Worm (Caenorhabditis elegans) whole organism, late embryonic: ENCODE results near the gene Y111B2A.12.

Source experiments
- C38D4.7 ChIP-seq: fragments of 200-800 bp; sonication (Bioruptor generic); optimal IDR thresholded peaks from 2 replicates; lab custom pipeline; 2018; ENCODE audit warnings: mild to moderate bottlenecking, missing genetic modification characterization, moderate library complexity, missing compliant biosample characterization
- K02D7.2 ChIP-seq: sonication (generic microtip); optimal IDR thresholded peaks from 2 replicates; lab custom pipeline; 2017; ENCODE audit warnings: mild to moderate bottlenecking, missing genetic modification characterization, missing compliant biosample characterization
- K09A11.1 ChIP-seq: sonication (generic microtip); optimal IDR thresholded peaks from 2 replicates; lab custom pipeline; 2017; ENCODE audit warnings: antibody characterized with exemption, mild to moderate bottlenecking, missing genetic modification characterization, missing compliant biosample characterization; ENCODE audit not compliant: insufficient read depth
- Y22D7AL.16 ChIP-seq: sonication (generic microtip); optimal IDR thresholded peaks from 2 replicates; lab custom pipeline; 2016; ENCODE audit warnings: missing genetic modification characterization, missing compliant biosample characterization
- ahr-1 ChIP-seq: sonication (generic microtip); optimal IDR thresholded peaks from 2 replicates; lab custom pipeline; 2016; ENCODE audit warnings: missing genetic modification characterization, missing compliant biosample characterization
- ama-1 ChIP-seq: fragments of 150-350 bp; optimal IDR thresholded peaks from 2 replicates; lab custom pipeline; 2014
- ceh-14 ChIP-seq: sonication (generic microtip); optimal IDR thresholded peaks from 2 replicates; lab custom pipeline; 2016; ENCODE audit warnings: missing genotype, missing genetic modification characterization, missing compliant biosample characterization
- ceh-18 ChIP-seq: sonication (generic microtip); optimal IDR thresholded peaks from 2 replicates; lab custom pipeline; 2016; ENCODE audit warnings: missing genetic modification characterization, missing compliant biosample characterization
- ceh-19 ChIP-seq: fragments of 200-800 bp; sonication (Bioruptor generic); optimal IDR thresholded peaks from 2 replicates; lab custom pipeline; 2018; ENCODE audit warnings: mild to moderate bottlenecking, missing genetic modification characterization, missing compliant biosample characterization
- ceh-2 ChIP-seq: sonication (generic microtip); optimal IDR thresholded peaks from 2 replicates; lab custom pipeline; 2016; ENCODE audit warnings: missing genotype, missing genetic modification characterization, missing compliant biosample characterization
- ceh-22 ChIP-seq: sonication (generic microtip); optimal IDR thresholded peaks from 2 replicates; lab custom pipeline; 2017; ENCODE audit warnings: missing biosample characterization, missing genetic modification characterization
- ceh-24 ChIP-seq: sonication (generic microtip); optimal IDR thresholded peaks from 2 replicates; lab custom pipeline; 2016; ENCODE audit warnings: mild to moderate bottlenecking, missing genetic modification characterization, missing compliant biosample characterization
- ceh-31 ChIP-seq: sonication (generic microtip); optimal IDR thresholded peaks from 2 replicates; lab custom pipeline; 2016; ENCODE audit warnings: missing genetic modification characterization, missing compliant biosample characterization
- ceh-34 ChIP-seq: sonication (generic microtip); optimal IDR thresholded peaks from 2 replicates; lab custom pipeline; 2016; ENCODE audit warnings: mild to moderate bottlenecking, missing genetic modification characterization, missing compliant biosample characterization
- ceh-6 ChIP-seq: fragments of 200-800 bp; sonication (Bioruptor generic); optimal IDR thresholded peaks from 2 replicates; lab custom pipeline; 2018; ENCODE audit warnings: mild to moderate bottlenecking, missing genetic modification characterization, missing compliant biosample characterization
- ceh-9 ChIP-seq: sonication (generic microtip); optimal IDR thresholded peaks from 2 replicates; lab custom pipeline; 2016; ENCODE audit warnings: mild to moderate bottlenecking, missing genetic modification characterization, inconsistent platforms, missing compliant biosample characterization
- che-1 ChIP-seq: sonication (generic microtip); optimal IDR thresholded peaks from 2 replicates; lab custom pipeline; 2016; ENCODE audit warnings: mild to moderate bottlenecking, missing genetic modification characterization, missing compliant biosample characterization
- dmd-4 ChIP-seq: sonication (generic microtip); optimal IDR thresholded peaks from 2 replicates; lab custom pipeline; 2016; ENCODE audit warnings: borderline replicate concordance, missing genetic modification characterization, missing compliant biosample characterization
- elt-4 ChIP-seq: sonication (generic microtip); optimal IDR thresholded peaks from 2 replicates; lab custom pipeline; 2016; ENCODE audit warnings: missing genetic modification characterization, missing compliant biosample characterization
- ets-4 ChIP-seq: sonication (generic microtip); optimal IDR thresholded peaks from 2 replicates; lab custom pipeline; 2016; ENCODE audit warnings: missing genetic modification characterization, missing compliant biosample characterization
- eyg-1 ChIP-seq: sonication (generic microtip); optimal IDR thresholded peaks from 2 replicates; lab custom pipeline; 2016; ENCODE audit warnings: missing genotype, missing genetic modification characterization, missing compliant biosample characterization
- fax-1 ChIP-seq: sonication (generic microtip); optimal IDR thresholded peaks from 2 replicates; lab custom pipeline; 2016; ENCODE audit warnings: missing genotype, missing genetic modification characterization, missing compliant biosample characterization
- fkh-6 ChIP-seq: sonication (generic microtip); optimal IDR thresholded peaks from 2 replicates; lab custom pipeline; 2016; ENCODE audit warnings: missing genetic modification characterization, missing compliant biosample characterization
- gmeb-2 ChIP-seq: sonication (generic microtip); optimal IDR thresholded peaks from 2 replicates; lab custom pipeline; 2016; ENCODE audit warnings: missing genetic modification characterization, inconsistent platforms, missing compliant biosample characterization
- hlh-13 ChIP-seq: fragments of 200-800 bp; sonication (Bioruptor generic); optimal IDR thresholded peaks from 2 replicates; lab custom pipeline; 2018; ENCODE audit warnings: mild to moderate bottlenecking, missing genetic modification characterization, missing compliant biosample characterization
- hlh-15 ChIP-seq: sonication (generic microtip); optimal IDR thresholded peaks from 2 replicates; lab custom pipeline; 2016; ENCODE audit warnings: missing genetic modification characterization, missing compliant biosample characterization
- hlh-30 ChIP-seq: sonication (generic microtip); optimal IDR thresholded peaks from 2 replicates; lab custom pipeline; 2017; ENCODE audit warnings: antibody characterized with exemption, missing genetic modification characterization, missing compliant biosample characterization; ENCODE audit not compliant: insufficient read depth
- hlh-6 ChIP-seq: sonication (generic microtip); optimal IDR thresholded peaks from 2 replicates; lab custom pipeline; 2016; ENCODE audit warnings: missing genotype, missing genetic modification characterization, missing compliant biosample characterization
- lim-6 ChIP-seq: sonication (generic microtip); optimal IDR thresholded peaks from 2 replicates; lab custom pipeline; 2016; ENCODE audit warnings: missing genetic modification characterization, missing compliant biosample characterization
- mec-3 ChIP-seq: sonication (generic microtip); optimal IDR thresholded peaks from 2 replicates; lab custom pipeline; 2016; ENCODE audit warnings: borderline replicate concordance, missing genetic modification characterization, missing compliant biosample characterization
- nfya-1 ChIP-seq: sonication (generic microtip); optimal IDR thresholded peaks from 2 replicates; lab custom pipeline; 2017; ENCODE audit warnings: missing genetic modification characterization, mild to moderate bottlenecking, missing compliant biosample characterization, antibody characterized with exemption, moderate library complexity
- npax-4 ChIP-seq: sonication (generic microtip); optimal IDR thresholded peaks from 2 replicates; lab custom pipeline; 2016; ENCODE audit warnings: missing genetic modification characterization, missing compliant biosample characterization
- pat-9 ChIP-seq: fragments of 200-800 bp; sonication (Bioruptor generic); optimal IDR thresholded peaks from 2 replicates; lab custom pipeline; 2018; ENCODE audit warnings: mild to moderate bottlenecking, missing genetic modification characterization, moderate library complexity, missing compliant biosample characterization
- pax-1 ChIP-seq: fragments of 150-350 bp; optimal IDR thresholded peaks from 2 replicates; lab custom pipeline; 2014; ENCODE audit warnings: missing biosample characterization, missing genetic modification characterization
- pha-2 ChIP-seq: sonication (generic microtip); optimal IDR thresholded peaks from 2 replicates; lab custom pipeline; 2017; ENCODE audit warnings: mild to moderate bottlenecking, missing genetic modification characterization, missing compliant biosample characterization
- pha-4 ChIP-seq: fragments of 150-350 bp; optimal IDR thresholded peaks from 2 replicates; lab custom pipeline; 2018; ENCODE audit warnings: missing biosample characterization, missing genetic modification reagents, missing genetic modification characterization
- pqm-1 ChIP-seq: sonication (generic microtip); optimal IDR thresholded peaks from 2 replicates; lab custom pipeline; 2016; ENCODE audit warnings: missing genetic modification characterization, missing compliant biosample characterization
- pros-1 ChIP-seq: fragments of 150-350 bp; optimal IDR thresholded peaks from 2 replicates; lab custom pipeline; 2014; ENCODE audit warnings: missing biosample characterization, missing genetic modification reagents, missing genetic modification characterization
- rnt-1 ChIP-seq: sonication (generic microtip); optimal IDR thresholded peaks from 2 replicates; lab custom pipeline; 2016; ENCODE audit warnings: missing genetic modification characterization, missing compliant biosample characterization
- sdc-2 ChIP-seq: sonication (generic microtip); optimal IDR thresholded peaks from 2 replicates; lab custom pipeline; 2016; ENCODE audit warnings: missing genotype, missing genetic modification characterization, missing compliant biosample characterization
- sox-2 ChIP-seq: fragments of 200-800 bp; sonication (Bioruptor generic); IDR thresholded peaks from 2 replicates; pipeline ENCODE4 v1.3.6; 2022; ENCODE audit warnings: missing genetic modification reagents, missing genetic modification characterization, missing compliant biosample characterization
- syd-9 ChIP-seq: sonication (generic microtip); optimal IDR thresholded peaks from 2 replicates; lab custom pipeline; 2016; ENCODE audit warnings: mild to moderate bottlenecking, missing genetic modification characterization, moderate library complexity, missing compliant biosample characterization
- tbx-2 ChIP-seq: sonication (generic microtip); optimal IDR thresholded peaks from 2 replicates; lab custom pipeline; 2016; ENCODE audit warnings: missing genetic modification characterization, missing compliant biosample characterization
- tbx-7 ChIP-seq: sonication (generic microtip); optimal IDR thresholded peaks from 2 replicates; lab custom pipeline; 2016; ENCODE audit warnings: missing genotype, missing genetic modification characterization, missing compliant biosample characterization
- unc-86 ChIP-seq: sonication (generic microtip); optimal IDR thresholded peaks from 2 replicates; lab custom pipeline; 2016; ENCODE audit warnings: missing genetic modification characterization, missing compliant biosample characterization
- ztf-16 ChIP-seq: sonication (generic microtip); optimal IDR thresholded peaks from 2 replicates; lab custom pipeline; 2017; ENCODE audit warnings: missing genetic modification characterization, missing compliant biosample characterization

Gene Y111B2A.12

ce11 chrIII:12569870-12570269 lies 39.2 kb upstream of the Y111B2A.12 start:
- TF ChIP-seq nfya-1 (tag; lab: Kevin White, UChicago) = peak; percentile 47
- no peak for TF ChIP-seq lim-6 (tag; lab: Kevin White, UChicago)
- TF ChIP-seq, all 69 proteins: peak for 1

ce11 chrIII:12575350-12576292 lies 33.5 kb upstream of the Y111B2A.12 start, which contains the start of gene aakg-1:
aakg-1 (minus strand) TSS chrIII:12575401.
- TF ChIP-seq ceh-31 (tag; lab: Kevin White, UChicago) = peak; percentile 14
- peak; percentile 12 for TF ChIP-seq nfya-1 (tag; lab: Kevin White, UChicago)
- no peak for TF ChIP-seq ets-4 (tag; lab: Kevin White, UChicago)
- no peak for TF ChIP-seq ceh-9 (tag; lab: Kevin White, UChicago)
- TF ChIP-seq mec-3 = no peak
- TF ChIP-seq sdc-2 = no peak
- peak; percentile 1 for TF ChIP-seq eyg-1 (tag; lab: Kevin White, UChicago)
- TF ChIP-seq pros-1 (tag; lab: Kevin White, UChicago) = no peak
- no peak for TF ChIP-seq K09A11.1 (tag; lab: Kevin White, UChicago)
- peak; percentile 3 for TF ChIP-seq ceh-34 (tag; lab: Kevin White, UChicago)
- TF ChIP-seq ceh-18 (tag; lab: Kevin White, UChicago) = no peak
- peak; percentile 72 for TF ChIP-seq hlh-30 (tag; lab: Kevin White, UChicago)
- no peak for TF ChIP-seq elt-4 (tag; lab: Kevin White, UChicago)
- peak; percentile 53 for TF ChIP-seq hlh-6 (tag; lab: Kevin White, UChicago)
- peak; percentile 39 for TF ChIP-seq tbx-2

ce11 chrIII:12583466-12583865 lies 25.6 kb upstream of the Y111B2A.12 start:
- TF ChIP-seq fkh-6 (tag; lab: Kevin White, UChicago) = no peak
- TF ChIP-seq sox-2 (GFP tag; lab: Robert Waterston, UW) = no peak
- no peak for TF ChIP-seq ceh-19 (GFP tag; lab: Kevin White, UChicago)
- TF ChIP-seq ceh-6 = no peak
- TF ChIP-seq rnt-1 (tag; lab: Kevin White, UChicago) = peak; percentile 56
- TF ChIP-seq dmd-4 (tag; lab: Kevin White, UChicago) = no peak
- TF ChIP-seq tbx-7 (tag; lab: Kevin White, UChicago) = no peak
- no peak for TF ChIP-seq che-1
- no peak for TF ChIP-seq hlh-15 (tag; lab: Kevin White, UChicago)
- TF ChIP-seq ahr-1 (tag; lab: Kevin White, UChicago) = no peak
- TF ChIP-seq pqm-1 (tag; lab: Kevin White, UChicago) = peak; percentile 27
- no peak for TF ChIP-seq ceh-14 (tag; lab: Kevin White, UChicago)
- TF ChIP-seq ama-1 (lab: Kevin White, UChicago) = no peak
- no peak for TF ChIP-seq pha-2
- TF ChIP-seq sdc-2 = no peak
- TF ChIP-seq nfya-1 (tag; lab: Kevin White, UChicago) = peak; percentile 96
- TF ChIP-seq unc-86 (tag; lab: Kevin White, UChicago) = no peak
- no peak for TF ChIP-seq ceh-22 (tag; lab: Kevin White, UChicago)
- TF ChIP-seq ets-4 (tag; lab: Kevin White, UChicago) = peak; percentile 23
- TF ChIP-seq C38D4.7 (GFP tag; lab: Kevin White, UChicago) = no peak
- TF ChIP-seq fax-1 = no peak
- TF ChIP-seq pat-9 (tag; lab: Kevin White, UChicago) = no peak
- no peak for TF ChIP-seq K02D7.2 (tag; lab: Kevin White, UChicago)
- TF ChIP-seq pha-4 (tag; lab: Kevin White, UChicago) = no peak
- peak; percentile 18 for TF ChIP-seq ceh-2 (tag; lab: Kevin White, UChicago)
- TF ChIP-seq ceh-34 (tag; lab: Kevin White, UChicago) = peak; percentile 0
- peak; percentile 20 for TF ChIP-seq syd-9 (tag; lab: Kevin White, UChicago)
- no peak for TF ChIP-seq npax-4 (tag; lab: Kevin White, UChicago)
- no peak for TF ChIP-seq ceh-24 (tag; lab: Kevin White, UChicago)
- TF ChIP-seq mec-3 = no peak
- peak; percentile 23 for TF ChIP-seq ztf-16 (tag; lab: Kevin White, UChicago)
- TF ChIP-seq Y22D7AL.16 (tag; lab: Kevin White, UChicago) = no peak
- no peak for TF ChIP-seq pax-1 (tag; lab: Kevin White, UChicago)
- TF ChIP-seq K09A11.1 (tag; lab: Kevin White, UChicago) = no peak
- no peak for TF ChIP-seq gmeb-2 (tag; lab: Kevin White, UChicago)
- peak; percentile 86 for TF ChIP-seq ceh-18 (tag; lab: Kevin White, UChicago)
- no peak for TF ChIP-seq hlh-13 (GFP tag; lab: Kevin White, UChicago)
